Worm (Caenorhabditis elegans) whole organism, L4 larva: Measurements from ENCODE around the gene C06A1.7.

Experiments used
- D1046.2 ChIP-seq: fragments of 200-800 bp; sonication (Bioruptor generic); IDR thresholded peaks from 2 replicates; pipeline ENCODE4 v1.3.6; 2022; ENCODE audit warnings: missing genetic modification characterization, missing compliant biosample characterization
- F10B5.3 ChIP-seq: sonication (generic microtip); optimal IDR thresholded peaks from 2 replicates; lab custom pipeline; 2016; ENCODE audit warnings: mild to moderate bottlenecking, missing genetic modification characterization, missing compliant biosample characterization
- F49E8.2 ChIP-seq: sonication (generic microtip); optimal IDR thresholded peaks from 2 replicates; lab custom pipeline; 2016; ENCODE audit warnings: missing compliant biosample characterization, mild to moderate bottlenecking, missing genetic modification characterization, borderline replicate concordance
- T20F7.1 ChIP-seq: fragments of 200-800 bp; sonication (Bioruptor generic); optimal IDR thresholded peaks from 2 replicates; lab custom pipeline; 2018; ENCODE audit warnings: mild to moderate bottlenecking, missing genetic modification characterization, missing compliant biosample characterization
- Y48G9A.11 ChIP-seq: fragments of 200-800 bp; sonication (Bioruptor generic); IDR thresholded peaks from 2 replicates; pipeline ENCODE4 v1.3.6; 2022; ENCODE audit warnings: missing genetic modification reagents, missing genetic modification characterization, missing compliant biosample characterization
- Y5F2A.4 ChIP-seq: fragments of 200-800 bp; sonication (Bioruptor generic); optimal IDR thresholded peaks from 2 replicates; lab custom pipeline; 2018; ENCODE audit warnings: mild to moderate bottlenecking, missing genetic modification characterization, missing compliant biosample characterization
- Y75B8A.6 ChIP-seq: fragments of 200-800 bp; sonication (Bioruptor generic); IDR thresholded peaks from 2 replicates; pipeline ENCODE4 v1.3.6; 2022; ENCODE audit warnings: missing genetic modification reagents, missing genetic modification characterization, missing compliant biosample characterization
- ZK337.2 ChIP-seq: fragments of 200-800 bp; sonication (Bioruptor generic); IDR thresholded peaks from 2 replicates; pipeline ENCODE4 v1.3.6; 2022; ENCODE audit warnings: missing genetic modification reagents, missing genetic modification characterization, missing compliant biosample characterization
- ZK546.5 ChIP-seq, 2 experiments: sonication (generic microtip); optimal IDR thresholded peaks; 2 replicates each; lab custom pipeline; 2017; ENCODE audit warnings: missing biosample characterization in 2 of 2, missing genetic modification characterization in 2 of 2
- aly-2 ChIP-seq: sonication (generic microtip); optimal IDR thresholded peaks from 2 replicates; lab custom pipeline; 2018; ENCODE audit warnings: missing biosample characterization, missing genetic modification characterization
- attf-4 ChIP-seq: sonication (generic microtip); optimal IDR thresholded peaks from 3 replicates; lab custom pipeline; 2017; ENCODE audit warnings: missing biosample characterization, missing genetic modification characterization
- ceh-28 ChIP-seq: fragments of 150-350 bp; optimal IDR thresholded peaks from 2 replicates; lab custom pipeline; 2014; ENCODE audit warnings: missing biosample characterization, missing genetic modification reagents, missing genetic modification characterization
- ceh-32 ChIP-seq: sonication (generic microtip); optimal IDR thresholded peaks from 2 replicates; lab custom pipeline; 2016; ENCODE audit warnings: mild to moderate bottlenecking, missing genetic modification characterization, missing compliant biosample characterization; ENCODE audit not compliant: poor library complexity
- ceh-44 ChIP-seq: fragments of 200-800 bp; sonication (Bioruptor generic); IDR thresholded peaks from 2 replicates; pipeline ENCODE4 v1.3.6; 2022; ENCODE audit warnings: missing genetic modification reagents, missing genetic modification characterization, missing compliant biosample characterization
- cey-2 ChIP-seq: sonication (generic microtip); optimal IDR thresholded peaks from 3 replicates; lab custom pipeline; 2017; ENCODE audit warnings: missing genetic modification characterization, mild to moderate bottlenecking, missing compliant biosample characterization, antibody characterized with exemption, borderline replicate concordance; ENCODE audit not compliant: insufficient read depth
- ctbp-1 ChIP-seq: fragments of 200-800 bp; sonication (Bioruptor generic); IDR thresholded peaks from 2 replicates; pipeline ENCODE4 v1.3.6; 2022; ENCODE audit warnings: missing genetic modification reagents, missing genetic modification characterization, missing compliant biosample characterization
- daf-16 ChIP-seq, 3 experiments: sonication (generic microtip); optimal IDR thresholded peaks; 2 replicates each; lab custom pipeline; 2016 to 2017; ENCODE audit warnings: missing genetic modification characterization in 3 of 3, missing genetic modification reagents in 3 of 3, mild to moderate bottlenecking in 2 of 3, missing compliant biosample characterization in 2 of 3, missing biosample characterization in 1 of 3, moderate library complexity in 1 of 3
- daf-8 ChIP-seq: fragments of 200-800 bp; sonication (Bioruptor generic); IDR thresholded peaks from 2 replicates; pipeline ENCODE4 v1.3.6; 2022; ENCODE audit warnings: missing genetic modification characterization, missing compliant biosample characterization
- dpl-1 ChIP-seq: fragments of 150-350 bp; optimal IDR thresholded peaks from 2 replicates; lab custom pipeline; 2014; ENCODE audit warnings: missing biosample characterization, missing genetic modification reagents, missing genetic modification characterization
- egl-27 ChIP-seq: sonication (generic microtip); optimal IDR thresholded peaks from 3 replicates; lab custom pipeline; 2017; ENCODE audit warnings: missing biosample characterization, missing genetic modification reagents, missing genetic modification characterization
- egl-43 ChIP-seq: fragments of 200-800 bp; sonication (Bioruptor generic); IDR thresholded peaks from 2 replicates; pipeline ENCODE4 v1.3.6; 2022; ENCODE audit warnings: missing genetic modification reagents, missing genetic modification characterization, missing compliant biosample characterization
- fkh-10 ChIP-seq: fragments of 150-350 bp; optimal IDR thresholded peaks from 2 replicates; lab custom pipeline; 2014; ENCODE audit warnings: missing biosample characterization, missing genetic modification reagents, missing genetic modification characterization
- gei-8 ChIP-seq: fragments of 200-800 bp; sonication (Bioruptor generic); optimal IDR thresholded peaks from 2 replicates; lab custom pipeline; 2018; ENCODE audit warnings: mild to moderate bottlenecking, missing genetic modification characterization, missing compliant biosample characterization
- hif-1 ChIP-seq, 2 experiments: sonication (generic microtip); optimal IDR thresholded peaks; 2 replicates each; lab custom pipeline; 2016 to 2017; ENCODE audit warnings: missing compliant biosample characterization in 2 of 2, missing genetic modification characterization in 2 of 2, missing genetic modification reagents in 2 of 2, missing genotype in 2 of 2, mild to moderate bottlenecking in 1 of 2
- hlh-11 ChIP-seq: fragments of 200-800 bp; sonication (Bioruptor generic); optimal IDR thresholded peaks from 2 replicates; lab custom pipeline; 2018; ENCODE audit warnings: mild to moderate bottlenecking, missing genetic modification characterization, missing compliant biosample characterization
- lin-1 ChIP-seq: fragments of 200-800 bp; sonication (Bioruptor generic); IDR thresholded peaks from 2 replicates; pipeline ENCODE4 v1.3.6; 2022; ENCODE audit warnings: missing genetic modification reagents, missing genetic modification characterization, missing compliant biosample characterization
- lin-15B ChIP-seq: fragments of 150-350 bp; sonication (generic microtip); optimal IDR thresholded peaks from 3 replicates; lab custom pipeline; 2014; ENCODE audit warnings: missing biosample characterization, missing genetic modification characterization
- mep-1 ChIP-seq: fragments of 150-350 bp; sonication (generic microtip); optimal IDR thresholded peaks from 3 replicates; lab custom pipeline; 2014; ENCODE audit warnings: missing biosample characterization, missing genetic modification characterization
- mes-2 ChIP-seq: sonication (generic microtip); optimal IDR thresholded peaks from 2 replicates; lab custom pipeline; 2016; ENCODE audit warnings: missing genotype, mild to moderate bottlenecking, missing genetic modification characterization, missing compliant biosample characterization; ENCODE audit not compliant: poor library complexity, severe bottlenecking
- mxl-3 ChIP-seq: fragments of 200-800 bp; sonication (Bioruptor generic); optimal IDR thresholded peaks from 2 replicates; lab custom pipeline; 2018; ENCODE audit warnings: mild to moderate bottlenecking, missing genetic modification characterization, missing compliant biosample characterization
- nhr-10 ChIP-seq: fragments of 150-350 bp; optimal IDR thresholded peaks from 2 replicates; lab custom pipeline; 2014; ENCODE audit warnings: missing biosample characterization, missing genetic modification characterization
- nhr-41 ChIP-seq: fragments of 200-800 bp; sonication (Bioruptor generic); IDR thresholded peaks from 2 replicates; pipeline ENCODE4 v1.3.6; 2022; ENCODE audit warnings: missing genetic modification reagents, missing genetic modification characterization, missing compliant biosample characterization
- pha-4 ChIP-seq, 2 experiments: fragments of 150-350 bp in 1 of 2; fragments of 200-800 bp in 1 of 2; sonication (Bioruptor generic) in 1 of 2; IDR thresholded peaks in 1 of 2; optimal IDR thresholded peaks in 1 of 2; 2 replicates each; pipeline versions ENCODE4 v1.3.6 to Lab custom; 2014 to 2022; ENCODE audit warnings: missing genetic modification characterization in 2 of 2, missing genetic modification reagents in 2 of 2, missing biosample characterization in 1 of 2, missing compliant biosample characterization in 1 of 2
- php-3 ChIP-seq: fragments of 200-800 bp; sonication (Bioruptor generic); IDR thresholded peaks from 2 replicates; pipeline ENCODE4 v1.3.6; 2022; ENCODE audit warnings: missing genetic modification reagents, missing genetic modification characterization, missing compliant biosample characterization
- rbr-2 ChIP-seq: sonication (generic microtip); optimal IDR thresholded peaks from 2 replicates; lab custom pipeline; 2016; ENCODE audit warnings: missing genotype, missing genetic modification characterization, missing compliant biosample characterization
- saeg-2 ChIP-seq: fragments of 200-800 bp; sonication (Bioruptor generic); IDR thresholded peaks from 2 replicates; pipeline ENCODE4 v1.3.6; 2022; ENCODE audit warnings: missing genetic modification reagents, missing genetic modification characterization, missing compliant biosample characterization
- snpc-4 ChIP-seq: fragments of 150-350 bp; optimal IDR thresholded peaks from 2 replicates; lab custom pipeline; 2014; ENCODE audit warnings: missing biosample characterization, missing genetic modification characterization
- tag-97 ChIP-seq: fragments of 200-800 bp; sonication (Bioruptor generic); IDR thresholded peaks from 2 replicates; pipeline ENCODE4 v1.3.6; 2022; ENCODE audit warnings: missing genetic modification characterization, missing compliant biosample characterization
- tra-1 ChIP-seq: fragments of 200-800 bp; sonication (Bioruptor generic); IDR thresholded peaks from 2 replicates; pipeline ENCODE4 v1.3.6; 2022; ENCODE audit warnings: missing genetic modification reagents, missing genetic modification characterization, missing compliant biosample characterization
- unc-39 ChIP-seq: sonication (generic microtip); optimal IDR thresholded peaks from 2 replicates; lab custom pipeline; 2017; ENCODE audit warnings: missing biosample characterization, missing genetic modification characterization
- vab-7 ChIP-seq: fragments of 200-800 bp; sonication (Bioruptor generic); IDR thresholded peaks from 2 replicates; pipeline ENCODE4 v1.3.6; 2022; ENCODE audit warnings: missing genetic modification reagents, missing genetic modification characterization, missing compliant biosample characterization
- zip-11 ChIP-seq: fragments of 200-800 bp; sonication (Bioruptor generic); IDR thresholded peaks from 2 replicates; pipeline ENCODE4 v1.3.6; 2022; ENCODE audit warnings: missing genetic modification characterization, missing compliant biosample characterization
- zip-2 ChIP-seq: fragments of 150-350 bp; optimal IDR thresholded peaks from 2 replicates; lab custom pipeline; 2014; ENCODE audit warnings: missing biosample characterization, missing genetic modification characterization

Gene C06A1.7

ce11 chrII:10551985-10552736 lies 12.5 kb upstream of the C06A1.7 start (continued):
- no peak for TF ChIP-seq F49E8.2 (tag; lab: Kevin White, UChicago)
- no peak for TF ChIP-seq attf-4 (tag; lab: Kevin White, UChicago)
- TF ChIP-seq pha-4 (GFP tag; IDR thresholded peaks at IDR 0.05; lab: Robert Waterston, UW) = peak; percentile 41; the same call in 1 of the 2 replicates
- TF ChIP-seq pha-4 (tag; optimal IDR thresholded peaks at IDR 0.05; lab: Kevin White, UChicago) = no peak
- peak in 1 of 2 experiments; percentile 79 for TF ChIP-seq daf-16 (GFP tag; optimal IDR thresholded peaks at IDR 0.05; lab: Kevin White, UChicago)
- peak; percentile 86 for TF ChIP-seq daf-16 (tag; optimal IDR thresholded peaks at IDR 0.05; lab: Kevin White, UChicago)
- peak; percentile 82 for TF ChIP-seq tra-1 (GFP tag; lab: Robert Waterston, UW)
- TF ChIP-seq zip-2 = no peak
- TF ChIP-seq ZK337.2 (GFP tag; lab: Robert Waterston, UW) = peak; percentile 6; the same call in 1 of the 2 replicates
- peak; percentile 60 for TF ChIP-seq mxl-3 (GFP tag; lab: Kevin White, UChicago)
- peak in 1 of 2 experiments; percentile 33 for TF ChIP-seq ZK546.5 (tag; optimal IDR thresholded peaks at IDR 0.05; lab: Kevin White, UChicago)
- peak; percentile 40 for TF ChIP-seq php-3
- TF ChIP-seq egl-27 (tag; lab: Kevin White, UChicago) = no peak
- TF ChIP-seq unc-39 (tag; lab: Kevin White, UChicago) = no peak
- TF ChIP-seq zip-11 (GFP tag; lab: Robert Waterston, UW) = no peak
- TF ChIP-seq vab-7 = peak; percentile 46; the same call in 1 of the 2 replicates
- no peak for TF ChIP-seq ceh-32 (tag; lab: Kevin White, UChicago)
- TF ChIP-seq Y48G9A.11 (GFP tag; lab: Robert Waterston, UW) = no peak
- peak; percentile 57 for TF ChIP-seq cey-2

- no peak for TF ChIP-seq Y48G9A.11 (GFP tag; lab: Robert Waterston, UW)
- no peak for TF ChIP-seq nhr-10 (tag; lab: Kevin White, UChicago)
- TF ChIP-seq ZK546.5 (tag; optimal IDR thresholded peaks at IDR 0.05; lab: Kevin White, UChicago) = no peak
- TF ChIP-seq mes-2 = no peak
- no peak for TF ChIP-seq nhr-41
- TF ChIP-seq attf-4 (tag; lab: Kevin White, UChicago) = no peak
- TF ChIP-seq aly-2 = no peak
- TF ChIP-seq egl-43 = 0 out of 2 replicates have a peak, but pooled peaks have one; percentile 25
- peak; percentile 81; the same call in 1 of the 2 replicates for TF ChIP-seq D1046.2 (GFP tag; lab: Robert Waterston, UW)
- no peak for TF ChIP-seq lin-1 (GFP tag; lab: Robert Waterston, UW)
- TF ChIP-seq ZK337.2 (GFP tag; lab: Robert Waterston, UW) = no peak
- TF ChIP-seq unc-39 (tag; lab: Kevin White, UChicago) = no peak
- no peak for TF ChIP-seq ceh-28 (tag; lab: Kevin White, UChicago)
- no peak for TF ChIP-seq tag-97 (GFP tag; lab: Robert Waterston, UW)
- no peak for TF ChIP-seq Y5F2A.4 (GFP tag; lab: Kevin White, UChicago)
- TF ChIP-seq lin-15B (tag; lab: Kevin White, UChicago) = no peak
- TF ChIP-seq mep-1 (tag; lab: Kevin White, UChicago) = no peak
- peak; percentile 12 for TF ChIP-seq hlh-11
- no peak for TF ChIP-seq dpl-1
- TF ChIP-seq fkh-10 (GFP tag; lab: Kevin White, UChicago) = no peak
- TF ChIP-seq ceh-32 (tag; lab: Kevin White, UChicago) = no peak
- no peak for TF ChIP-seq Y75B8A.6 (GFP tag; lab: Robert Waterston, UW)
- TF ChIP-seq saeg-2 (GFP tag; lab: Robert Waterston, UW) = no peak
- no peak; the same call in 1 of the 2 replicates for TF ChIP-seq pha-4 (GFP tag; IDR thresholded peaks at IDR 0.05; lab: Robert Waterston, UW)
- TF ChIP-seq pha-4 (tag; optimal IDR thresholded peaks at IDR 0.05; lab: Kevin White, UChicago) = no peak
- peak; percentile 32 for TF ChIP-seq T20F7.1 (GFP tag; lab: Kevin White, UChicago)
- no peak for TF ChIP-seq daf-8 (GFP tag; lab: Robert Waterston, UW)
- TF ChIP-seq rbr-2 (tag; lab: Kevin White, UChicago) = no peak
- no peak for TF ChIP-seq daf-16 (GFP tag; optimal IDR thresholded peaks at IDR 0.05; lab: Kevin White, UChicago)
- TF ChIP-seq daf-16 (tag; optimal IDR thresholded peaks at IDR 0.05; lab: Kevin White, UChicago) = peak; percentile 12
- no peak for TF ChIP-seq ceh-44 (GFP tag; lab: Robert Waterston, UW)
- TF ChIP-seq hif-1 (tag; optimal IDR thresholded peaks at IDR 0.05; lab: Kevin White, UChicago) = no peak
- TF ChIP-seq gei-8 = no peak
- TF ChIP-seq snpc-4 = no peak
- 0 out of 2 replicates have a peak, but pooled peaks have one; percentile 7 for TF ChIP-seq ctbp-1
- no peak for TF ChIP-seq F10B5.3 (tag; lab: Kevin White, UChicago)
Observed at ce11 chrII:10553377-10554045, 11.2 kb upstream of the C06A1.7 start.
